Worm (Caenorhabditis elegans): ENCODE results near the gene B0244.17.

DNA sequence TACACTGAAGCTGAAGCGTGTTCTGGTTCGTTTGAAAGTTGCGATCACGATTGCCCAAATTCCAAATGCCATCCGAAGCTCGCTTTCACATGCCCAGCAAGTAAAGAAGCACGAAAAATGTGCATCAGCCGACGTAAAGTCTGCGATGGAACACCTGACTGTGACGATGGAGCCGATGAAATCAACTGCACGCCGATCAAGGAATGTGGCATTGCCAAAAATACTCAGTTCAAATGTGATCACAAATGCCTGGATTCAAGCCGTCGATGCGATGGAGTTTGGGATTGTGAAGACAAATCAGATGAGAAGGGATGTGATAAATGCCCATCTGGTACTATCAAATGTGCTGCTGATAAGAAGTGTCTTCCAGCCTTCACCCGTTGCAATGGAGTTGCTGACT lies 3.7 kb upstream of the B0244.17 start:
- TF ChIP-seq ama-1 (optimal IDR thresholded peaks at IDR 0.05) (no peak), mab-9 (GFP tag; IDR thresholded peaks at IDR 0.05) (no peak), aha-1 (tag; optimal IDR thresholded peaks at IDR 0.05) (no peak), irx-1 (tag; optimal IDR thresholded peaks at IDR 0.05) (no peak), elt-2 (tag; optimal IDR thresholded peaks at IDR 0.05) (no peak), nhr-90 (tag; optimal IDR thresholded peaks at IDR 0.05; ENCODE audit: poor library complexity) (no peak), ces-1 (GFP tag; optimal IDR thresholded peaks at IDR 0.05) (no peak), tbx-2 (tag; optimal IDR thresholded peaks at IDR 0.05) (no peak), nhr-77 (tag; optimal IDR thresholded peaks at IDR 0.05) (no peak), ceh-90 (tag; optimal IDR thresholded peaks at IDR 0.05) (no peak), skn-1 (tag; optimal IDR thresholded peaks at IDR 0.05) (no peak), sox-4 (tag; optimal IDR thresholded peaks at IDR 0.05) (no peak)
